Worm (Caenorhabditis elegans) whole organism, L3 larva: ENCODE measurements around the gene C49F8.1.

Experiments
- R02D3.7 ChIP-seq: fragments of 150-350 bp; optimal IDR thresholded peaks from 2 replicates; lab custom pipeline; 2014; ENCODE audit warnings: missing biosample characterization, missing genetic modification characterization
- ZK546.5 ChIP-seq: sonication (generic microtip); optimal IDR thresholded peaks from 2 replicates; lab custom pipeline; 2017; ENCODE audit warnings: missing biosample characterization, missing genetic modification characterization
- aly-2 ChIP-seq: fragments of 150-350 bp; optimal IDR thresholded peaks from 2 replicates; lab custom pipeline; 2014; ENCODE audit warnings: missing biosample characterization, missing genetic modification characterization
- ama-1 ChIP-seq: fragments of 150-350 bp; optimal IDR thresholded peaks from 2 replicates; lab custom pipeline; 2018
- ceh-28 ChIP-seq: fragments of 150-350 bp; optimal IDR thresholded peaks from 2 replicates; lab custom pipeline; 2014; ENCODE audit warnings: missing biosample characterization, missing genetic modification reagents, missing genetic modification characterization
- ceh-82 ChIP-seq: fragments of 150-350 bp; optimal IDR thresholded peaks from 2 replicates; lab custom pipeline; 2014; ENCODE audit warnings: missing biosample characterization, missing genetic modification characterization
- egl-27 ChIP-seq: sonication (generic microtip); optimal IDR thresholded peaks from 4 replicates; lab custom pipeline; 2017; ENCODE audit warnings: missing biosample characterization, missing genetic modification reagents, missing genetic modification characterization
- egl-5 ChIP-seq: fragments of 150-350 bp; optimal IDR thresholded peaks from 2 replicates; lab custom pipeline; 2017; ENCODE audit warnings: missing biosample characterization, missing genetic modification reagents, missing genetic modification characterization, inconsistent platforms
- elt-1 ChIP-seq: fragments of 150-350 bp; optimal IDR thresholded peaks from 2 replicates; lab custom pipeline; 2014; ENCODE audit warnings: missing biosample characterization, missing genetic modification characterization
- elt-2 ChIP-seq: sonication (generic microtip); optimal IDR thresholded peaks from 2 replicates; lab custom pipeline; 2016; ENCODE audit warnings: missing genetic modification reagents, mild to moderate bottlenecking, missing genetic modification characterization, missing compliant biosample characterization
- elt-3 ChIP-seq, 3 experiments: fragments of 150-350 bp in 1 of 3; sonication (generic microtip) in 2 of 3; optimal IDR thresholded peaks; 2 replicates in 2 of 3; 4 replicates in 1 of 3; lab custom pipeline; 2014 to 2017; ENCODE audit warnings: missing biosample characterization in 3 of 3, missing genetic modification characterization in 3 of 3
- fkh-10 ChIP-seq: sonication (generic microtip); optimal IDR thresholded peaks from 2 replicates; lab custom pipeline; 2017; ENCODE audit warnings: missing biosample characterization, missing genetic modification reagents, missing genetic modification characterization
- fkh-2 ChIP-seq: fragments of 150-350 bp; optimal IDR thresholded peaks from 2 replicates; lab custom pipeline; 2014; ENCODE audit warnings: missing biosample characterization, missing genetic modification reagents, missing genetic modification characterization
- hmg-11 ChIP-seq: sonication (generic microtip); optimal IDR thresholded peaks from 2 replicates; lab custom pipeline; 2016; ENCODE audit warnings: missing genetic modification characterization, missing compliant biosample characterization
- jun-1 ChIP-seq: fragments of 150-350 bp; optimal IDR thresholded peaks from 2 replicates; lab custom pipeline; 2014; ENCODE audit warnings: missing biosample characterization, missing genetic modification reagents, missing genetic modification characterization
- lin-15B ChIP-seq: fragments of 150-350 bp; optimal IDR thresholded peaks from 2 replicates; lab custom pipeline; 2014; ENCODE audit warnings: missing biosample characterization, missing genetic modification characterization
- lsy-12 ChIP-seq: sonication (generic microtip); optimal IDR thresholded peaks from 2 replicates; lab custom pipeline; 2016; ENCODE audit warnings: mild to moderate bottlenecking, missing genetic modification characterization, missing compliant biosample characterization
- mdl-1 ChIP-seq: fragments of 150-350 bp; optimal IDR thresholded peaks from 2 replicates; lab custom pipeline; 2014; ENCODE audit warnings: missing biosample characterization, missing genetic modification characterization
- mml-1 ChIP-seq: fragments of 150-350 bp; sonication (generic microtip); optimal IDR thresholded peaks from 3 replicates; lab custom pipeline; 2014; ENCODE audit warnings: missing biosample characterization, missing genetic modification characterization
- nfya-1 ChIP-seq: sonication (generic microtip); optimal IDR thresholded peaks from 2 replicates; lab custom pipeline; 2017; ENCODE audit warnings: missing genetic modification characterization, mild to moderate bottlenecking, missing compliant biosample characterization, antibody characterized with exemption, moderate library complexity; ENCODE audit not compliant: insufficient read depth
- nhr-11 ChIP-seq: fragments of 150-350 bp; optimal IDR thresholded peaks from 2 replicates; lab custom pipeline; 2014; ENCODE audit warnings: missing biosample characterization, missing genetic modification characterization
- nhr-12 ChIP-seq: fragments of 150-350 bp; optimal IDR thresholded peaks from 2 replicates; lab custom pipeline; 2014; ENCODE audit warnings: missing biosample characterization, missing genetic modification characterization
- nhr-23 ChIP-seq: fragments of 150-350 bp; optimal IDR thresholded peaks from 2 replicates; lab custom pipeline; 2014; ENCODE audit warnings: missing biosample characterization, missing genetic modification reagents, missing genetic modification characterization
- nhr-237 ChIP-seq: fragments of 150-350 bp; optimal IDR thresholded peaks from 2 replicates; lab custom pipeline; 2014; ENCODE audit warnings: missing biosample characterization, missing genetic modification characterization
- nhr-25 ChIP-seq: sonication (generic microtip); optimal IDR thresholded peaks from 2 replicates; lab custom pipeline; 2017; ENCODE audit warnings: missing biosample characterization, missing genetic modification characterization
- nhr-28 ChIP-seq: fragments of 150-350 bp; optimal IDR thresholded peaks from 2 replicates; lab custom pipeline; 2014; ENCODE audit warnings: missing biosample characterization, missing genetic modification characterization
- nhr-43 ChIP-seq: sonication (generic microtip); optimal IDR thresholded peaks from 2 replicates; lab custom pipeline; 2016; ENCODE audit warnings: mild to moderate bottlenecking, missing genetic modification characterization, missing compliant biosample characterization; ENCODE audit not compliant: poor library complexity, severe bottlenecking
- nhr-76 ChIP-seq: fragments of 150-350 bp; sonication (generic microtip); optimal IDR thresholded peaks from 5 replicates; lab custom pipeline; 2014; ENCODE audit warnings: missing biosample characterization, missing genetic modification characterization
- nhr-77 ChIP-seq: fragments of 150-350 bp; optimal IDR thresholded peaks from 2 replicates; lab custom pipeline; 2014; ENCODE audit warnings: missing biosample characterization, missing genetic modification characterization
- pha-4 ChIP-seq: fragments of 150-350 bp; optimal IDR thresholded peaks from 2 replicates; lab custom pipeline; 2014; ENCODE audit warnings: missing biosample characterization, missing genetic modification reagents, missing genetic modification characterization
- pqm-1 ChIP-seq: fragments of 150-350 bp; optimal IDR thresholded peaks from 2 replicates; lab custom pipeline; 2017; ENCODE audit warnings: missing biosample characterization, missing genetic modification characterization, inconsistent platforms
- sea-2 ChIP-seq: fragments of 150-350 bp; sonication (generic microtip); optimal IDR thresholded peaks from 4 replicates; lab custom pipeline; 2014; ENCODE audit warnings: missing biosample characterization, missing genetic modification reagents, missing genetic modification characterization
- skn-1 ChIP-seq: fragments of 150-350 bp; optimal IDR thresholded peaks from 2 replicates; lab custom pipeline; 2014; ENCODE audit warnings: missing biosample characterization, missing genetic modification characterization
- tbx-2 ChIP-seq: sonication (generic microtip); optimal IDR thresholded peaks from 2 replicates; lab custom pipeline; 2016; ENCODE audit warnings: mild to moderate bottlenecking, missing genetic modification characterization, missing compliant biosample characterization
- unc-39 ChIP-seq: sonication (generic microtip); optimal IDR thresholded peaks from 4 replicates; lab custom pipeline; 2017; ENCODE audit warnings: missing biosample characterization, missing genetic modification characterization
- unc-62 ChIP-seq: fragments of 150-350 bp; sonication (generic microtip); optimal IDR thresholded peaks from 4 replicates; lab custom pipeline; 2014; ENCODE audit warnings: missing biosample characterization, missing genetic modification reagents, missing genetic modification characterization
- zag-1 ChIP-seq: fragments of 150-350 bp; optimal IDR thresholded peaks from 2 replicates; lab custom pipeline; 2014; ENCODE audit warnings: missing biosample characterization, missing genetic modification characterization
- ztf-11 ChIP-seq: fragments of 150-350 bp; optimal IDR thresholded peaks from 2 replicates; lab custom pipeline; 2014; ENCODE audit warnings: missing biosample characterization, missing genetic modification characterization
- ztf-4 ChIP-seq: fragments of 150-350 bp; optimal IDR thresholded peaks from 2 replicates; lab custom pipeline; 2014; ENCODE audit warnings: missing biosample characterization, missing genetic modification characterization

The C49F8.1 gene

ce11 chrX:13360632-13361031, 4.2 kb downstream of the C49F8.1 start:
- TF ChIP-seq nhr-43 (tag; lab: Kevin White, UChicago), result no peak
- no peak for TF ChIP-seq R02D3.7
- TF ChIP-seq egl-27 (tag; lab: Kevin White, UChicago), result no peak
- TF ChIP-seq nhr-25 (tag; lab: Kevin White, UChicago), result no peak
- TF ChIP-seq elt-2 (tag; lab: Kevin White, UChicago), result peak; percentile 93
- TF ChIP-seq mdl-1 (tag; lab: Kevin White, UChicago), result no peak
- no peak for TF ChIP-seq tbx-2 (tag; lab: Kevin White, UChicago)
- TF ChIP-seq aly-2 (tag; lab: Kevin White, UChicago), result no peak
- no peak for TF ChIP-seq nhr-12 (tag; lab: Kevin White, UChicago)
- TF ChIP-seq sea-2, result no peak
- no peak for TF ChIP-seq ceh-82 (tag; lab: Kevin White, UChicago)
- no peak for TF ChIP-seq unc-62 (GFP tag; lab: Kevin White, UChicago)
- TF ChIP-seq pha-4, result peak; percentile 55
- no peak for TF ChIP-seq mml-1 (tag; lab: Kevin White, UChicago)
- TF ChIP-seq ZK546.5 (tag; lab: Kevin White, UChicago), result no peak
- TF ChIP-seq unc-39 (tag; lab: Kevin White, UChicago), result no peak
- no peak for TF ChIP-seq nhr-28 (tag; lab: Kevin White, UChicago)
- TF ChIP-seq lsy-12, result no peak
- TF ChIP-seq hmg-11 (tag; lab: Kevin White, UChicago), result no peak
- peak; percentile 98 for TF ChIP-seq pqm-1 (tag; lab: Kevin White, UChicago)
- no peak for TF ChIP-seq nhr-76 (tag; lab: Kevin White, UChicago)
- TF ChIP-seq nhr-23 (tag; lab: Kevin White, UChicago), result no peak
- no peak for TF ChIP-seq jun-1 (tag; lab: Kevin White, UChicago)

DNA sequence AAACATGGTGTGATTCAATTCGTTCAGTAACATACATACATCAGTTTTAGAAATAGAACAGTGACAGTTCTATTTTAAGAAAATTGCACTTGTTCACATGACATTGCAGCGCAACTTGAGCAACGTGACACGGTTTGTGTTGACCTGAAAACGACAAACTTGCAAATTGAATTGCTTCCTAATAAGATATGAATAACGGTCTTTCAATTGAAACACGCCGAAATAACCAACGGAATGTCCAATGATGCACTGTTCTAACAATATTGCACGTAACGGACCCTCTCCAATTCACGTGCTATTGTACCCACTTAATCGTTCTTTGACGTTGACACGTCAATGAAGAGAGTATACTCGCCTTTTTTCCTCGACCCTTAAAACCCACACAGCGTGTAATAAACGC, 5.0 kb downstream of the C49F8.1 start:
- TF ChIP-seq nhr-23 (tag; lab: Kevin White, UChicago), result no peak
- peak; percentile 80 for TF ChIP-seq pqm-1 (tag; lab: Kevin White, UChicago)
- TF ChIP-seq elt-3 (tag; optimal IDR thresholded peaks at IDR 0.05; lab: Kevin White, UChicago), result no peak
- peak; percentile 22 for TF ChIP-seq nhr-43 (tag; lab: Kevin White, UChicago)
- TF ChIP-seq aly-2 (tag; lab: Kevin White, UChicago), result no peak
- TF ChIP-seq pha-4, result peak; percentile 47
- no peak for TF ChIP-seq nhr-77 (tag; lab: Kevin White, UChicago)
- TF ChIP-seq nhr-25 (tag; lab: Kevin White, UChicago), result peak; percentile 12
- peak; percentile 78 for TF ChIP-seq mml-1 (tag; lab: Kevin White, UChicago)
- TF ChIP-seq egl-27 (tag; lab: Kevin White, UChicago), result peak; percentile 19
- TF ChIP-seq elt-2 (tag; lab: Kevin White, UChicago), result peak; percentile 67
- TF ChIP-seq, all 47 proteins: peak for 7

- TF ChIP-seq egl-27 (tag; lab: Kevin White, UChicago), result peak; percentile 69
- TF ChIP-seq lin-15B (tag; lab: Kevin White, UChicago), result no peak
- TF ChIP-seq nhr-43 (tag; lab: Kevin White, UChicago), result peak; percentile 97
- TF ChIP-seq fkh-10 (GFP tag; lab: Kevin White, UChicago), result peak; percentile 78
- TF ChIP-seq ceh-82 (tag; lab: Kevin White, UChicago), result no peak
- no peak for TF ChIP-seq skn-1
- no peak for TF ChIP-seq unc-62 (GFP tag; lab: Kevin White, UChicago)
- peak; percentile 54 for TF ChIP-seq nhr-76 (tag; lab: Kevin White, UChicago)
- peak; percentile 88 for TF ChIP-seq mdl-1 (tag; lab: Kevin White, UChicago)
- TF ChIP-seq aly-2 (tag; lab: Kevin White, UChicago), result no peak
- TF ChIP-seq jun-1 (tag; lab: Kevin White, UChicago), result peak; percentile 93
- TF ChIP-seq zag-1 (tag; lab: Kevin White, UChicago), result no peak
- TF ChIP-seq ceh-28 (tag; lab: Kevin White, UChicago), result no peak
- TF ChIP-seq ama-1 (lab: Kevin White, UChicago), result peak; percentile 81
- TF ChIP-seq elt-1 (tag; lab: Kevin White, UChicago), result no peak
- no peak for TF ChIP-seq hmg-11 (tag; lab: Kevin White, UChicago)
- TF ChIP-seq nhr-28 (tag; lab: Kevin White, UChicago), result no peak
- peak; percentile 80 for TF ChIP-seq tbx-2 (tag; lab: Kevin White, UChicago)
- peak; percentile 12 for TF ChIP-seq ztf-4 (tag; lab: Kevin White, UChicago)
- TF ChIP-seq nhr-237, result no peak
- TF ChIP-seq ZK546.5 (tag; lab: Kevin White, UChicago), result no peak
- TF ChIP-seq nhr-25 (tag; lab: Kevin White, UChicago), result peak; percentile 89
- no peak for TF ChIP-seq fkh-2 (tag; lab: Kevin White, UChicago)
- TF ChIP-seq elt-3 (tag; optimal IDR thresholded peaks at IDR 0.05; lab: Kevin White, UChicago), result peak in 2 of 3 experiments; percentile 33 to 61
- TF ChIP-seq pha-4, result peak; percentile 95
- peak; percentile 91 for TF ChIP-seq pqm-1 (tag; lab: Kevin White, UChicago)
- peak; percentile 59 for TF ChIP-seq lsy-12
- TF ChIP-seq nhr-23 (tag; lab: Kevin White, UChicago), result peak; percentile 87
- TF ChIP-seq R02D3.7, result peak; percentile 18
- TF ChIP-seq elt-2 (tag; lab: Kevin White, UChicago), result peak; percentile 78
- TF ChIP-seq nhr-77 (tag; lab: Kevin White, UChicago), result no peak
- no peak for TF ChIP-seq ztf-11
- peak; percentile 89 for TF ChIP-seq mml-1 (tag; lab: Kevin White, UChicago)
- no peak for TF ChIP-seq nhr-12 (tag; lab: Kevin White, UChicago)
- TF ChIP-seq nhr-11 (tag; lab: Kevin White, UChicago), result peak; percentile 90
- TF ChIP-seq egl-5, result peak; percentile 32
- TF ChIP-seq nfya-1 (tag; lab: Kevin White, UChicago), result peak; percentile 63
Measured at ce11 chrX:13358573-13358972, 6.2 kb downstream of the C49F8.1 start.
